Worm (Caenorhabditis elegans) whole organism, mixed stage, embryonic: ENCODE data around the gene sri-46.

Source experiments
- M03D4.4 ChIP-seq: sonication (generic microtip); optimal IDR thresholded peaks from 2 replicates; lab custom pipeline; 2017; ENCODE audit warnings: mild to moderate bottlenecking, missing genetic modification characterization, missing compliant biosample characterization
- ceh-39 ChIP-seq: fragments of 150-350 bp; optimal IDR thresholded peaks from 2 replicates; lab custom pipeline; 2014; ENCODE audit warnings: missing biosample characterization, missing genetic modification characterization
- ceh-43 ChIP-seq: fragments of 200-800 bp; sonication (Bioruptor generic); optimal IDR thresholded peaks from 2 replicates; lab custom pipeline; 2018; ENCODE audit warnings: mild to moderate bottlenecking, missing genetic modification characterization, moderate library complexity, missing compliant biosample characterization
- ces-1 ChIP-seq: fragments of 150-350 bp; optimal IDR thresholded peaks from 2 replicates; lab custom pipeline; 2014; ENCODE audit warnings: missing biosample characterization, missing genetic modification reagents, missing genetic modification characterization
- elt-1 ChIP-seq: sonication (generic microtip); optimal IDR thresholded peaks from 2 replicates; lab custom pipeline; 2017; ENCODE audit warnings: missing genetic modification characterization, mild to moderate bottlenecking, missing compliant biosample characterization, antibody characterized with exemption, moderate library complexity, borderline replicate concordance; ENCODE audit not compliant: insufficient read depth
- ham-2 ChIP-seq: fragments of 200-800 bp; sonication (Bioruptor generic); optimal IDR thresholded peaks from 2 replicates; lab custom pipeline; 2018; ENCODE audit warnings: mild to moderate bottlenecking, missing genetic modification characterization, missing compliant biosample characterization
- hlh-1 ChIP-seq: fragments of 150-350 bp; optimal IDR thresholded peaks from 2 replicates; lab custom pipeline; 2014; ENCODE audit warnings: missing biosample characterization, missing genetic modification reagents, missing genetic modification characterization
- lin-13 ChIP-seq: fragments of 150-350 bp; optimal IDR thresholded peaks from 2 replicates; lab custom pipeline; 2014; ENCODE audit warnings: missing biosample characterization, missing genetic modification characterization
- lin-32 ChIP-seq: fragments of 200-800 bp; sonication (Bioruptor generic); optimal IDR thresholded peaks from 2 replicates; lab custom pipeline; 2018; ENCODE audit warnings: mild to moderate bottlenecking, missing genetic modification characterization, missing compliant biosample characterization
- mab-5 ChIP-seq: fragments of 150-350 bp; optimal IDR thresholded peaks from 2 replicates; lab custom pipeline; 2014; ENCODE audit warnings: missing biosample characterization, missing genetic modification characterization
- mep-1 ChIP-seq: fragments of 150-350 bp; optimal IDR thresholded peaks from 2 replicates; lab custom pipeline; 2017; ENCODE audit warnings: missing biosample characterization, missing genetic modification reagents, missing genetic modification characterization, inconsistent platforms
- nhr-2 ChIP-seq: fragments of 150-350 bp; optimal IDR thresholded peaks from 2 replicates; lab custom pipeline; 2014; ENCODE audit warnings: missing biosample characterization, missing genetic modification characterization
- nhr-237 ChIP-seq: fragments of 150-350 bp; optimal IDR thresholded peaks from 2 replicates; lab custom pipeline; 2014; ENCODE audit warnings: missing biosample characterization, missing genetic modification characterization
- nhr-28 ChIP-seq: fragments of 150-350 bp; optimal IDR thresholded peaks from 2 replicates; lab custom pipeline; 2014; ENCODE audit warnings: missing biosample characterization, missing genetic modification characterization
- pha-4 ChIP-seq: fragments of 150-350 bp; optimal IDR thresholded peaks from 2 replicates; lab custom pipeline; 2018; ENCODE audit warnings: missing biosample characterization, missing genetic modification reagents, missing genetic modification characterization
- sptf-1 ChIP-seq: sonication (generic microtip); optimal IDR thresholded peaks from 2 replicates; lab custom pipeline; 2017; ENCODE audit warnings: mild to moderate bottlenecking, missing genetic modification characterization, moderate library complexity, missing compliant biosample characterization
- unc-120 ChIP-seq: sonication (generic microtip); optimal IDR thresholded peaks from 2 replicates; lab custom pipeline; 2017; ENCODE audit warnings: missing genetic modification characterization, missing compliant biosample characterization; ENCODE audit not compliant: poor library complexity, severe bottlenecking
- unc-62 ChIP-seq: fragments of 150-350 bp; optimal IDR thresholded peaks from 2 replicates; lab custom pipeline; 2014; ENCODE audit warnings: missing biosample characterization, missing genetic modification reagents, missing genetic modification characterization
- zip-8 ChIP-seq: fragments of 150-350 bp; optimal IDR thresholded peaks from 2 replicates; lab custom pipeline; 2014; ENCODE audit warnings: missing biosample characterization, missing genetic modification characterization
- ztf-11 ChIP-seq: fragments of 150-350 bp; optimal IDR thresholded peaks from 2 replicates; lab custom pipeline; 2014; ENCODE audit warnings: missing biosample characterization, missing genetic modification characterization

Gene sri-46

ce11 chrII:627205-627604 is 43.7 kb downstream of the sri-46 start, which contains the start of gene arrd-1:
Gene arrd-1, plus strand, starts transcription at chrII:627505.
- no peak for TF ChIP-seq hlh-1

ce11 chrII:625926-626325 is 45.0 kb downstream of the sri-46 start:
- peak; percentile 42 for TF ChIP-seq unc-62 (GFP tag; lab: Kevin White, UChicago)
- peak; percentile 13 for TF ChIP-seq ceh-39
- TF ChIP-seq mep-1, result peak; percentile 53
- TF ChIP-seq ztf-11, result no peak
- TF ChIP-seq ham-2, result no peak
- no peak for TF ChIP-seq mab-5 (tag; lab: Kevin White, UChicago)
- peak; percentile 90 for TF ChIP-seq nhr-2 (tag; lab: Kevin White, UChicago)
- peak; percentile 6 for TF ChIP-seq lin-13 (tag; lab: Kevin White, UChicago)
- TF ChIP-seq lin-32 (GFP tag; lab: Kevin White, UChicago), result no peak

- peak; percentile 86 for TF ChIP-seq zip-8 (tag; lab: Kevin White, UChicago)
- TF ChIP-seq lin-32 (GFP tag; lab: Kevin White, UChicago), result no peak
- TF ChIP-seq, all 35 proteins: peak for 1
These were observed 46.5 kb downstream of the sri-46 start, which contains the start of gene T04B8.5 for ce11 chrII:624443-624842. Gene T04B8.5, minus strand, starts transcription at chrII:624543.

- no peak for TF ChIP-seq elt-1 (tag; lab: Kevin White, UChicago)
- TF ChIP-seq unc-120 (tag; lab: Kevin White, UChicago), result peak; percentile 83
- TF ChIP-seq unc-62 (GFP tag; lab: Kevin White, UChicago), result peak; percentile 17
- peak; percentile 81 for TF ChIP-seq lin-32 (GFP tag; lab: Kevin White, UChicago)
- no peak for TF ChIP-seq ceh-43 (GFP tag; lab: Kevin White, UChicago)
- peak; percentile 66 for TF ChIP-seq mep-1
- TF ChIP-seq hlh-1, result peak; percentile 39
- peak; percentile 61 for TF ChIP-seq ces-1 (GFP tag; lab: Kevin White, UChicago)
- peak; percentile 39 for TF ChIP-seq pha-4 (tag; lab: Kevin White, UChicago)
- TF ChIP-seq nhr-237 (tag; lab: Kevin White, UChicago), result no peak
- peak; percentile 10 for TF ChIP-seq sptf-1
These were observed 48.4 kb downstream of the sri-46 start for ce11 chrII:622478-622877.

- TF ChIP-seq lin-32 (GFP tag; lab: Kevin White, UChicago) (no peak), nhr-28 (tag; lab: Kevin White, UChicago) (no peak), M03D4.4 (no peak), sptf-1 (no peak), nhr-2 (tag; lab: Kevin White, UChicago) (no peak)
- TF ChIP-seq, all 35 proteins: peak for 0
These were observed 49.8 kb downstream of the sri-46 start for ce11 chrII:621141-621540.
